Fruit fly (Drosophila melanogaster) whole organism, wandering third instar larva: ENCODE data around the gene EloB.
A peak's percentile ranks its signal among the peaks of the same experiment; 100 is the strongest.

ENCODE experiments used
- HLH106 ChIP-seq: fragments of 200-800 bp; optimal IDR thresholded peaks from 3 replicates; lab custom pipeline; 2019; ENCODE audit warnings: missing biosample characterization, mild to moderate bottlenecking, missing genetic modification characterization, moderate library complexity
- Myc ChIP-seq: fragments of >200 bp; optimal IDR thresholded peaks from 2 replicates; lab custom pipeline; 2017
- pan ChIP-seq: fragments of >200 bp; optimal IDR thresholded peaks from 2 replicates; lab custom pipeline; 2017

dm6 chr3R:20557415-20558105 is 22.1 kb downstream of the EloB start, which contains the start of the genes DPCoAC and CG5180:
- TF ChIP-seq HLH106: peak; percentile 63
- TF ChIP-seq Myc (lab: Kevin White, UChicago): no peak
- no peak for TF ChIP-seq pan
